Fruit fly (Drosophila melanogaster) whole organism, embryonic: Measurements from ENCODE around the gene CG5850.

Source experiments
- Adf1 ChIP-seq: fragments of 200-800 bp; sonication (Bioruptor generic); IDR thresholded peaks from 2 replicates; pipeline ENCODE4 v1.3.6; 2022; ENCODE audit warnings: missing biosample characterization, missing genetic modification characterization
- Bdp1 ChIP-seq: fragments of 200-800 bp; sonication (Bioruptor generic); optimal IDR thresholded peaks from 3 replicates; lab custom pipeline; 2016; ENCODE audit warnings: missing biosample characterization, missing genetic modification characterization
- CG10565 ChIP-seq: fragments of 200-800 bp; sonication (Bioruptor generic); optimal IDR thresholded peaks from 3 replicates; lab custom pipeline; 2016; ENCODE audit warnings: missing biosample characterization, mild to moderate bottlenecking, missing genetic modification characterization
- CG11560 ChIP-seq: fragments of 200-800 bp; sonication (Bioruptor generic); IDR thresholded peaks from 3 replicates; pipeline ENCODE4 v1.3.6; 2022; ENCODE audit warnings: missing biosample characterization, missing genetic modification characterization
- CG12769 ChIP-seq: fragments of 200-800 bp; sonication (Bioruptor generic); optimal IDR thresholded peaks from 2 replicates; lab custom pipeline; 2019; ENCODE audit warnings: missing biosample characterization, mild to moderate bottlenecking, missing genetic modification characterization, moderate library complexity
- CG13624 ChIP-seq: fragments of 200-800 bp; sonication (Bioruptor generic); optimal IDR thresholded peaks from 2 replicates; lab custom pipeline; 2016; ENCODE audit warnings: missing biosample characterization, missing genetic modification characterization
- CG1602 ChIP-seq: fragments of 200-800 bp; sonication (Bioruptor generic); optimal IDR thresholded peaks from 3 replicates; lab custom pipeline; 2016; ENCODE audit warnings: missing biosample characterization, missing genetic modification characterization
- CG17186 ChIP-seq: fragments of 200-800 bp; sonication (Bioruptor generic); optimal IDR thresholded peaks from 3 replicates; lab custom pipeline; 2017; ENCODE audit warnings: missing biosample characterization, missing genetic modification reagents, missing genetic modification characterization
- CG17802 ChIP-seq: fragments of 200-800 bp; sonication (Bioruptor generic); optimal IDR thresholded peaks from 2 replicates; lab custom pipeline; 2018; ENCODE audit warnings: missing biosample characterization, mild to moderate bottlenecking, missing genetic modification characterization, moderate library complexity
- CG17912 ChIP-seq: fragments of 200-800 bp; sonication (Bioruptor generic); optimal IDR thresholded peaks from 2 replicates; lab custom pipeline; 2018; ENCODE audit warnings: missing biosample characterization, mild to moderate bottlenecking, missing genetic modification characterization
- CG1832 ChIP-seq: fragments of 200-800 bp; sonication (Bioruptor generic); optimal IDR thresholded peaks from 2 replicates; lab custom pipeline; 2017; ENCODE audit warnings: missing biosample characterization, mild to moderate bottlenecking, missing genetic modification characterization, inconsistent platforms
- CG2889 ChIP-seq: fragments of 200-800 bp; sonication (Bioruptor generic); IDR thresholded peaks from 3 replicates; pipeline ENCODE4 v1.3.6; 2022; ENCODE audit warnings: missing biosample characterization, missing genetic modification characterization
- CG31365 ChIP-seq: fragments of 200-800 bp; sonication (Bioruptor generic); optimal IDR thresholded peaks from 2 replicates; lab custom pipeline; 2018; ENCODE audit warnings: missing biosample characterization, mild to moderate bottlenecking, missing genetic modification characterization
- CG33213 ChIP-seq: fragments of 200-800 bp; sonication (Bioruptor generic); optimal IDR thresholded peaks from 3 replicates; lab custom pipeline; 2016; ENCODE audit warnings: missing biosample characterization, missing genetic modification characterization
- CG42726 ChIP-seq: fragments of 200-800 bp; sonication (Bioruptor generic); IDR thresholded peaks from 2 replicates; pipeline ENCODE4 v1.3.6; 2022; ENCODE audit warnings: missing biosample characterization, missing genetic modification characterization; ENCODE audit not compliant: partially characterized antibody
- CG5180 ChIP-seq: fragments of 200-800 bp; sonication (Bioruptor generic); optimal IDR thresholded peaks from 3 replicates; lab custom pipeline; 2017; ENCODE audit warnings: missing biosample characterization, missing genetic modification characterization, mild to moderate bottlenecking, moderate library complexity, missing genetic modification reagents
- CG7745 ChIP-seq: fragments of 200-800 bp; sonication (Bioruptor generic); optimal IDR thresholded peaks from 2 replicates; lab custom pipeline; 2018; ENCODE audit warnings: missing biosample characterization, mild to moderate bottlenecking, missing genetic modification characterization, moderate library complexity
- CG7839 ChIP-seq: fragments of 200-800 bp; sonication (Bioruptor generic); optimal IDR thresholded peaks from 3 replicates; lab custom pipeline; 2018; ENCODE audit warnings: missing biosample characterization, mild to moderate bottlenecking, missing genetic modification characterization, moderate library complexity
- CG7928 ChIP-seq: fragments of 200-800 bp; sonication (Bioruptor generic); optimal IDR thresholded peaks from 2 replicates; lab custom pipeline; 2017; ENCODE audit warnings: missing biosample characterization, mild to moderate bottlenecking, missing genetic modification characterization
- CG8478 ChIP-seq: fragments of >200 bp; optimal IDR thresholded peaks from 2 replicates; lab custom pipeline; 2018
- CG9932 ChIP-seq: fragments of 200-800 bp; sonication (Bioruptor generic); IDR thresholded peaks from 2 replicates; pipeline ENCODE4 v1.3.6; 2022; ENCODE audit warnings: missing biosample characterization, missing genetic modification characterization
- D ChIP-seq, 2 experiments: fragments of 200-800 bp in 1 of 2; fragments of >200 bp in 1 of 2; sonication (Bioruptor generic) in 1 of 2; optimal IDR thresholded peaks; 2 replicates in 1 of 2; 3 replicates in 1 of 2; lab custom pipeline; 2017; ENCODE audit warnings: mild to moderate bottlenecking in 1 of 2, missing biosample characterization in 1 of 2, missing genetic modification characterization in 1 of 2, missing genetic modification reagents in 1 of 2
- D19B ChIP-seq: fragments of 200-800 bp; sonication (Bioruptor generic); optimal IDR thresholded peaks from 2 replicates; lab custom pipeline; 2017; ENCODE audit warnings: missing biosample characterization, mild to moderate bottlenecking, missing genetic modification characterization
- Doc2 ChIP-seq: fragments of 200-800 bp; sonication (Bioruptor generic); IDR thresholded peaks from 2 replicates; pipeline ENCODE4 v1.3.6; 2022; ENCODE audit warnings: missing biosample characterization, missing genetic modification characterization
- Dp ChIP-seq: fragments of 200-800 bp; sonication (Bioruptor generic); optimal IDR thresholded peaks from 2 replicates; lab custom pipeline; 2018; ENCODE audit warnings: missing biosample characterization, mild to moderate bottlenecking, missing genetic modification characterization, moderate library complexity
- Fer2 ChIP-seq: fragments of 200-800 bp; sonication (Bioruptor generic); optimal IDR thresholded peaks from 2 replicates; lab custom pipeline; 2018; ENCODE audit warnings: missing biosample characterization, mild to moderate bottlenecking, missing genetic modification characterization, moderate library complexity
- Gsc ChIP-seq: fragments of 200-800 bp; sonication (Bioruptor generic); IDR thresholded peaks from 2 replicates; pipeline ENCODE4 v1.3.6; 2022; ENCODE audit warnings: missing biosample characterization, missing genetic modification characterization
- Jarid2 ChIP-seq: fragments of 200-800 bp; sonication (Bioruptor generic); optimal IDR thresholded peaks from 3 replicates; lab custom pipeline; 2017; ENCODE audit warnings: mild to moderate bottlenecking, missing biosample characterization, missing genetic modification reagents, missing genetic modification characterization
- Lpt ChIP-seq: fragments of >200 bp; optimal IDR thresholded peaks from 2 replicates; lab custom pipeline; 2018; ENCODE audit warnings: missing biosample characterization, missing genetic modification characterization
- Nf-YB ChIP-seq: fragments of 200-800 bp; sonication (Bioruptor generic); optimal IDR thresholded peaks from 3 replicates; lab custom pipeline; 2019; ENCODE audit warnings: missing biosample characterization, mild to moderate bottlenecking, missing genetic modification characterization, moderate library complexity
- Sry-δ ChIP-seq: fragments of 200-800 bp; sonication (Bioruptor generic); optimal IDR thresholded peaks from 2 replicates; lab custom pipeline; 2016; ENCODE audit warnings: missing biosample characterization, missing genetic modification characterization
- Xbp1 ChIP-seq: fragments of 200-800 bp; sonication (Bioruptor generic); optimal IDR thresholded peaks from 3 replicates; lab custom pipeline; 2016; ENCODE audit warnings: missing biosample characterization, mild to moderate bottlenecking, missing genetic modification characterization
- al ChIP-seq: fragments of 200-800 bp; sonication (Bioruptor generic); IDR thresholded peaks from 2 replicates; pipeline ENCODE4 v1.3.6; 2022; ENCODE audit warnings: missing biosample characterization, missing genetic modification characterization
- aop ChIP-seq: fragments of 200-800 bp; sonication (Bioruptor generic); IDR thresholded peaks from 2 replicates; pipeline ENCODE4 v1.3.6; 2022; ENCODE audit warnings: missing biosample characterization, missing genetic modification characterization
- cad ChIP-seq: fragments of >200 bp; optimal IDR thresholded peaks from 2 replicates; lab custom pipeline; 2017; ENCODE audit warnings: missing biosample characterization, missing genetic modification characterization
- dimm ChIP-seq: fragments of 200-800 bp; sonication (Bioruptor generic); IDR thresholded peaks from 2 replicates; pipeline ENCODE4 v1.3.6; 2022; ENCODE audit warnings: missing biosample characterization, missing genetic modification characterization
- exex ChIP-seq: fragments of 200-800 bp; sonication (Bioruptor generic); optimal IDR thresholded peaks from 4 replicates; lab custom pipeline; 2018; ENCODE audit warnings: missing biosample characterization, mild to moderate bottlenecking, missing genetic modification characterization, moderate library complexity
- eyg ChIP-seq: fragments of 200-800 bp; sonication (Bioruptor generic); optimal IDR thresholded peaks from 3 replicates; lab custom pipeline; 2016; ENCODE audit warnings: missing biosample characterization, missing genetic modification characterization
- gcm2 ChIP-seq: fragments of 200-800 bp; sonication (Bioruptor generic); optimal IDR thresholded peaks from 2 replicates; lab custom pipeline; 2016; ENCODE audit warnings: missing biosample characterization, missing genetic modification characterization
- gem ChIP-seq: fragments of 200-800 bp; sonication (Bioruptor generic); optimal IDR thresholded peaks from 2 replicates; lab custom pipeline; 2019; ENCODE audit warnings: missing biosample characterization, mild to moderate bottlenecking, missing genetic modification characterization, moderate library complexity
- her ChIP-seq: fragments of 200-800 bp; sonication (Bioruptor generic); optimal IDR thresholded peaks from 2 replicates; lab custom pipeline; 2016; ENCODE audit warnings: missing biosample characterization, missing genetic modification characterization
- lmd ChIP-seq: fragments of 200-800 bp; sonication (Bioruptor generic); IDR thresholded peaks from 2 replicates; pipeline ENCODE4 v1.3.6; 2022; ENCODE audit warnings: missing biosample characterization, missing genetic modification characterization
- mld ChIP-seq: fragments of 200-800 bp; sonication (Bioruptor generic); IDR thresholded peaks from 3 replicates; pipeline ENCODE4 v1.3.6; 2022; ENCODE audit warnings: missing biosample characterization, missing genetic modification characterization; ENCODE audit not compliant: partially characterized antibody
- pho ChIP-seq: fragments of 200-800 bp; sonication (Bioruptor generic); optimal IDR thresholded peaks from 2 replicates; lab custom pipeline; 2016; ENCODE audit warnings: missing biosample characterization, missing genetic modification characterization
- pita ChIP-seq: fragments of 200-800 bp; sonication (Bioruptor generic); optimal IDR thresholded peaks from 2 replicates; lab custom pipeline; 2017; ENCODE audit warnings: missing biosample characterization, mild to moderate bottlenecking, missing genetic modification characterization
- psq ChIP-seq: fragments of 200-800 bp; sonication (Bioruptor generic); optimal IDR thresholded peaks from 2 replicates; lab custom pipeline; 2017; ENCODE audit warnings: missing biosample characterization, missing genetic modification characterization
- so ChIP-seq: fragments of 200-800 bp; sonication (Bioruptor generic); IDR thresholded peaks from 3 replicates; pipeline ENCODE4 v1.3.6; 2022; ENCODE audit warnings: missing biosample characterization, missing genetic modification characterization
- tll ChIP-seq, 2 experiments: fragments of 200-800 bp in 1 of 2; fragments of >200 bp in 1 of 2; sonication (Bioruptor generic) in 1 of 2; optimal IDR thresholded peaks; 2 replicates each; lab custom pipeline; 2017 to 2019; ENCODE audit warnings: missing biosample characterization in 2 of 2, missing genetic modification characterization in 2 of 2, mild to moderate bottlenecking in 1 of 2, moderate library complexity in 1 of 2
- unpg ChIP-seq: fragments of 200-800 bp; sonication (Bioruptor generic); optimal IDR thresholded peaks from 3 replicates; lab custom pipeline; 2018; ENCODE audit warnings: missing biosample characterization, mild to moderate bottlenecking, missing genetic modification characterization, moderate library complexity
- vnd ChIP-seq: fragments of 200-800 bp; sonication (Bioruptor generic); IDR thresholded peaks from 3 replicates; pipeline ENCODE4 v1.3.6; 2022; ENCODE audit warnings: missing biosample characterization, missing genetic modification characterization; ENCODE audit not compliant: partially characterized antibody
- yki ChIP-seq: fragments of >200 bp; optimal IDR thresholded peaks from 3 replicates; lab custom pipeline; 2018

CG5850 gene

DNA sequence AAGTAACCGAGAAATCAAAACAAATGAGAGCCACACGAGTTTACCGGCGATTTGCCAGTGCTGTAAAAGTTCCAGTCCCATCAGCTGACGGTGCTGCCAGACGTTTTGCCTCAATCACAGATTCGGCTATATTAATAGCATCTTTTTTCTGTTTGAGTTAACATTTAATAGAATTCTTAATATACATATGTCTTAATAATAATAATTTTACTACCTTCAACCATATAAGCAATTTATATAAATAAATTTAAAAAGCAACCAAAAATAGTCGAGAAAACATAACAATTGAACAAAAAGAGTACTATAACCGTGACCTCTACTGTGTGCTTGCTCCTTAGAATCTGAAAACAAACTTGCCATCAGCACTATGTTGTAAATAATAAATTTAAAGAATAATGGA, 9.6 kb downstream of the CG5850 start, which contains the start of the genes CG13126 and CG4709 (continued):
- TF ChIP-seq CG1832: no peak
- no peak for TF ChIP-seq her
- peak; percentile 78 for TF ChIP-seq al (GFP tag; lab: Robert Waterston, UW)
- peak; percentile 28 for TF ChIP-seq Bdp1 (GFP tag; lab: Kevin White, UChicago)
- no peak for TF ChIP-seq Doc2
- TF ChIP-seq CG17802 (tag; lab: Kevin White, UChicago): peak; percentile 73
- TF ChIP-seq CG10565 (GFP tag; lab: Kevin White, UChicago): peak; percentile 51
- no peak for TF ChIP-seq yki (lab: Kevin White, UChicago)
- TF ChIP-seq CG31365: peak; percentile 41
- peak; percentile 49 for TF ChIP-seq CG33213 (GFP tag; lab: Kevin White, UChicago)
- peak; percentile 41 for TF ChIP-seq CG13624
- peak; percentile 81 for TF ChIP-seq D19B (GFP tag; lab: Kevin White, UChicago)
- TF ChIP-seq eyg (GFP tag; lab: Kevin White, UChicago): peak; percentile 4
- peak; percentile 96 for TF ChIP-seq gem (tag; lab: Kevin White, UChicago)
- no peak for TF ChIP-seq pho (GFP tag; lab: Kevin White, UChicago)
- peak; percentile 90 for TF ChIP-seq CG9932 (GFP tag; lab: Robert Waterston, UW)
- no peak for TF ChIP-seq vnd (GFP tag; lab: Robert Waterston, UW)
- peak; percentile 67 for TF ChIP-seq Jarid2 (GFP tag; lab: Kevin White, UChicago)
- TF ChIP-seq lmd (GFP tag; lab: Robert Waterston, UW): peak; percentile 89
- no peak for TF ChIP-seq CG8478 (lab: Kevin White, UChicago)
- no peak for TF ChIP-seq CG7745 (tag; lab: Kevin White, UChicago)
- TF ChIP-seq unpg (GFP tag; lab: Kevin White, UChicago): peak; percentile 93
- TF ChIP-seq so (GFP tag; lab: Robert Waterston, UW): peak; percentile 77; the same call in 2 of the 3 replicates
- peak; percentile 74 for TF ChIP-seq exex
- TF ChIP-seq Dp (GFP tag; lab: Kevin White, UChicago): peak; percentile 57
- peak; percentile 74; the same call in 2 of the 3 replicates for TF ChIP-seq CG2889 (GFP tag; lab: Robert Waterston, UW)
- peak; percentile 89 for TF ChIP-seq CG1602 (GFP tag; lab: Kevin White, UChicago)
- peak; percentile 94 for TF ChIP-seq CG7839
- TF ChIP-seq Lpt (GFP tag; lab: Kevin White, UChicago): no peak
- TF ChIP-seq aop (GFP tag; lab: Robert Waterston, UW): no peak
- TF ChIP-seq CG42726 (GFP tag; lab: Robert Waterston, UW): no peak
- peak; percentile 64 for TF ChIP-seq Gsc (GFP tag; lab: Robert Waterston, UW)
- TF ChIP-seq CG17912 (GFP tag; lab: Kevin White, UChicago): peak; percentile 29
- no peak for TF ChIP-seq pita (GFP tag; lab: Kevin White, UChicago)
- no peak for TF ChIP-seq CG12769 (tag; lab: Kevin White, UChicago)
- peak; percentile 24 for TF ChIP-seq Sry-δ (GFP tag; lab: Kevin White, UChicago)
- TF ChIP-seq cad: no peak
- TF ChIP-seq Fer2 (tag; lab: Kevin White, UChicago): peak; percentile 86
- peak in 1 of 2 experiments; percentile 25 for TF ChIP-seq tll (GFP tag; optimal IDR thresholded peaks at IDR 0.05; lab: Kevin White, UChicago)
- no peak for TF ChIP-seq gcm2 (GFP tag; lab: Kevin White, UChicago)
- peak; percentile 90 for TF ChIP-seq Xbp1 (GFP tag; lab: Kevin White, UChicago)
- no peak; the same call in 2 of the 3 replicates for TF ChIP-seq CG11560 (tag; lab: Robert Waterston, UW)
- peak; percentile 64 for TF ChIP-seq psq (GFP tag; lab: Kevin White, UChicago)
- TF ChIP-seq CG5180 (GFP tag; lab: Kevin White, UChicago): peak; percentile 71
- TF ChIP-seq Adf1 (GFP tag; lab: Robert Waterston, UW): peak; percentile 70
- TF ChIP-seq dimm (GFP tag; lab: Robert Waterston, UW): peak; percentile 45; the same call in 1 of the 2 replicates
- peak; percentile 19 for TF ChIP-seq CG17186 (GFP tag; lab: Kevin White, UChicago)
- TF ChIP-seq mld (GFP tag; lab: Robert Waterston, UW): no peak
- TF ChIP-seq CG7928 (GFP tag; lab: Kevin White, UChicago): peak; percentile 46
- peak; percentile 78 for TF ChIP-seq Nf-YB (GFP tag; lab: Kevin White, UChicago)
- no peak for TF ChIP-seq D (optimal IDR thresholded peaks at IDR 0.05; lab: Kevin White, UChicago)
- peak; percentile 87 for TF ChIP-seq D (GFP tag; optimal IDR thresholded peaks at IDR 0.05; lab: Kevin White, UChicago)
